Worm (Caenorhabditis elegans) whole organism, L2 larva: ENCODE results near the gene mif-2.

ENCODE experiments used
- aly-2 ChIP-seq: fragments of 150-350 bp; optimal IDR thresholded peaks from 2 replicates; lab custom pipeline; 2014; ENCODE audit warnings: missing biosample characterization, missing genetic modification characterization
- lin-13 ChIP-seq: fragments of 150-350 bp; optimal IDR thresholded peaks from 2 replicates; lab custom pipeline; 2014; ENCODE audit warnings: missing biosample characterization, missing genetic modification reagents, missing genetic modification characterization
- lin-39 ChIP-seq: fragments of 150-350 bp; optimal IDR thresholded peaks from 2 replicates; lab custom pipeline; 2014; ENCODE audit warnings: missing biosample characterization, missing genetic modification reagents, missing genetic modification characterization
- sma-9 ChIP-seq, 2 experiments: fragments of 150-350 bp in 1 of 2; sonication (generic microtip) in 1 of 2; optimal IDR thresholded peaks; 2 replicates each; lab custom pipeline; 2014 to 2016; ENCODE audit warnings: missing genetic modification characterization in 2 of 2, mild to moderate bottlenecking in 1 of 2, missing biosample characterization in 1 of 2, missing compliant biosample characterization in 1 of 2, missing genetic modification reagents in 1 of 2, moderate library complexity in 1 of 2
- unc-62 ChIP-seq: fragments of 150-350 bp; optimal IDR thresholded peaks from 2 replicates; lab custom pipeline; 2014; ENCODE audit warnings: missing biosample characterization, missing genetic modification reagents, missing genetic modification characterization
- ztf-4 ChIP-seq: fragments of 150-350 bp; optimal IDR thresholded peaks from 2 replicates; lab custom pipeline; 2014; ENCODE audit warnings: missing biosample characterization, missing genetic modification characterization

- peak; percentile 54 for TF ChIP-seq lin-13 (GFP tag; lab: Kevin White, UChicago)
- peak; percentile 10 for TF ChIP-seq ztf-4 (tag; lab: Kevin White, UChicago)
- TF ChIP-seq sma-9 (GFP tag; optimal IDR thresholded peaks at IDR 0.05; lab: Kevin White, UChicago), result peak; percentile 65
- TF ChIP-seq sma-9 (tag; optimal IDR thresholded peaks at IDR 0.05; lab: Kevin White, UChicago), result no peak
- no peak for TF ChIP-seq lin-39 (tag; lab: Kevin White, UChicago)
- TF ChIP-seq unc-62 (GFP tag; lab: Kevin White, UChicago), result no peak
- no peak for TF ChIP-seq aly-2 (tag; lab: Kevin White, UChicago)
Measured at ce11 chrV:11982309-11982708, 4.0 kb upstream of the mif-2 start, which contains the start of gene rpt-1.
